Fruit fly (Drosophila melanogaster) whole organism, adult: ENCODE data around the gene nompB.

Source experiments
- CG11617 ChIP-seq: fragments of 200-800 bp; sonication (Bioruptor generic); optimal IDR thresholded peaks from 2 replicates; lab custom pipeline; 2017; ENCODE audit warnings: mild to moderate bottlenecking, missing biosample characterization, missing genetic modification reagents, missing genetic modification characterization
- CG12768 ChIP-seq: fragments of 200-800 bp; sonication (Bioruptor generic); optimal IDR thresholded peaks from 2 replicates; lab custom pipeline; 2017; ENCODE audit warnings: missing biosample characterization, missing genetic modification characterization, mild to moderate bottlenecking, moderate library complexity, missing genetic modification reagents
- CG14711 ChIP-seq: fragments of 200-800 bp; sonication (Bioruptor generic); optimal IDR thresholded peaks from 2 replicates; lab custom pipeline; 2018; ENCODE audit warnings: missing biosample characterization, mild to moderate bottlenecking, missing genetic modification characterization, moderate library complexity
- CG1620 ChIP-seq: fragments of 200-800 bp; sonication (Bioruptor generic); optimal IDR thresholded peaks from 2 replicates; lab custom pipeline; 2016; ENCODE audit warnings: missing biosample characterization, missing genetic modification characterization
- CG5204 ChIP-seq: fragments of 200-800 bp; sonication (Bioruptor generic); optimal IDR thresholded peaks from 2 replicates; lab custom pipeline; 2016; ENCODE audit warnings: missing biosample characterization, missing genetic modification characterization
- CG7045 ChIP-seq: fragments of 200-800 bp; sonication (Bioruptor generic); optimal IDR thresholded peaks from 2 replicates; lab custom pipeline; 2017; ENCODE audit warnings: missing biosample characterization, mild to moderate bottlenecking, missing genetic modification characterization
- Crg-1 ChIP-seq: fragments of 200-800 bp; sonication (Bioruptor generic); optimal IDR thresholded peaks from 2 replicates; lab custom pipeline; 2016; ENCODE audit warnings: missing biosample characterization, missing genetic modification characterization
- Hr96 ChIP-seq: fragments of 200-800 bp; sonication (Bioruptor generic); optimal IDR thresholded peaks from 2 replicates; lab custom pipeline; 2016; ENCODE audit warnings: missing biosample characterization, missing genetic modification characterization
- Mnt ChIP-seq: fragments of 200-800 bp; sonication (Bioruptor generic); optimal IDR thresholded peaks from 2 replicates; lab custom pipeline; 2016; ENCODE audit warnings: missing biosample characterization, mild to moderate bottlenecking, missing genetic modification characterization
- cic ChIP-seq: fragments of 200-800 bp; sonication (Bioruptor generic); optimal IDR thresholded peaks from 2 replicates; lab custom pipeline; 2017; ENCODE audit warnings: missing biosample characterization, mild to moderate bottlenecking, missing genetic modification characterization, moderate library complexity
- cnc ChIP-seq, 2 experiments: fragments of >200 bp; optimal IDR thresholded peaks; 2 replicates each; lab custom pipeline; 2017
- kay ChIP-seq: fragments of 200-800 bp; sonication (Bioruptor generic); peaks from one replicate; lab custom pipeline; 2016; ENCODE audit warnings: missing biosample characterization, missing genetic modification characterization, borderline replicate concordance
- toe ChIP-seq: fragments of 200-800 bp; sonication (Bioruptor generic); optimal IDR thresholded peaks from 2 replicates; lab custom pipeline; 2016; ENCODE audit warnings: missing biosample characterization, missing genetic modification characterization

dm6 chr2L:21632909-21633308 lies 43.7 kb upstream of the nompB start:
- TF ChIP-seq Mnt (GFP tag; lab: Kevin White, UChicago) (no peak), toe (GFP tag; lab: Kevin White, UChicago) (no peak), CG5204 (GFP tag; lab: Kevin White, UChicago) (no peak), CG7045 (no peak), kay (GFP tag; lab: Kevin White, UChicago) (no peak), CG1620 (no peak), Crg-1 (GFP tag; lab: Kevin White, UChicago) (no peak), Hr96 (GFP tag; lab: Kevin White, UChicago) (no peak), CG11617 (GFP tag; lab: Kevin White, UChicago) (no peak), cnc (optimal IDR thresholded peaks at IDR 0.05; lab: Kevin White, UChicago) (no peak), CG12768 (GFP tag; lab: Kevin White, UChicago) (no peak), CG14711 (tag; lab: Kevin White, UChicago) (no peak), cic (GFP tag; lab: Kevin White, UChicago) (no peak)
